Fruit fly (Drosophila melanogaster): ENCODE data around the gene CG5246.

- TF ChIP-seq CG12768 (GFP tag; optimal IDR thresholded peaks at IDR 0.05) (no peak), Hr96 (GFP tag; optimal IDR thresholded peaks at IDR 0.05) (no peak)
These were observed 9.1 kb upstream of the CG5246 start, which contains the start of the genes CG17477 and CG31269 for dm6 chr3R:17126838-17127237.
